Fruit fly (Drosophila melanogaster) whole organism, embryonic: Measurements from ENCODE around the gene Sfp26Ad.

ENCODE experiments used
- Adf1 ChIP-seq: fragments of 200-800 bp; sonication (Bioruptor generic); IDR thresholded peaks from 2 replicates; pipeline ENCODE4 v1.3.6; 2022; ENCODE audit warnings: missing biosample characterization, missing genetic modification characterization
- Atf3 ChIP-seq: fragments of 200-800 bp; sonication (Bioruptor generic); optimal IDR thresholded peaks from 3 replicates; lab custom pipeline; 2016; ENCODE audit warnings: missing biosample characterization, missing genetic modification characterization
- Awh ChIP-seq: fragments of 200-800 bp; sonication (Bioruptor generic); IDR thresholded peaks from 2 replicates; pipeline ENCODE4, ENCODE4 v1.3.6; 2022; ENCODE audit warnings: missing biosample characterization, missing genetic modification characterization
- BtbVII ChIP-seq: fragments of 200-800 bp; sonication (Bioruptor generic); optimal IDR thresholded peaks from 3 replicates; lab custom pipeline; 2017; ENCODE audit warnings: missing biosample characterization, mild to moderate bottlenecking, missing genetic modification characterization
- CG10209 ChIP-seq: fragments of 200-800 bp; sonication (Bioruptor generic); optimal IDR thresholded peaks from 3 replicates; lab custom pipeline; 2017; ENCODE audit warnings: missing biosample characterization, mild to moderate bottlenecking, missing genetic modification characterization, missing genetic modification reagents
- CG10274 ChIP-seq: fragments of 200-800 bp; sonication (Bioruptor generic); optimal IDR thresholded peaks from 3 replicates; lab custom pipeline; 2017; ENCODE audit warnings: missing biosample characterization, mild to moderate bottlenecking, missing genetic modification characterization
- CG10321 ChIP-seq: fragments of 200-800 bp; sonication (Bioruptor generic); IDR thresholded peaks from 2 replicates; pipeline ENCODE4 v1.3.6; 2022; ENCODE audit warnings: missing biosample characterization, missing genetic modification characterization
- CG11085 ChIP-seq: fragments of 200-800 bp; sonication (Bioruptor generic); IDR thresholded peaks from 2 replicates; pipeline ENCODE4 v1.3.6; 2022; ENCODE audit warnings: missing biosample characterization, missing genetic modification characterization
- CG11696 ChIP-seq: fragments of 200-800 bp; sonication (Bioruptor generic); IDR thresholded peaks from 2 replicates; pipeline ENCODE4 v1.3.6; 2022; ENCODE audit warnings: missing biosample characterization, missing genetic modification characterization
- CG12942 ChIP-seq: fragments of 200-800 bp; sonication (Bioruptor generic); optimal IDR thresholded peaks from 3 replicates; lab custom pipeline; 2016; ENCODE audit warnings: missing biosample characterization, missing genetic modification characterization
- CG13624 ChIP-seq: fragments of 200-800 bp; sonication (Bioruptor generic); optimal IDR thresholded peaks from 2 replicates; lab custom pipeline; 2016; ENCODE audit warnings: missing biosample characterization, missing genetic modification characterization
- CG15073 ChIP-seq: fragments of 200-800 bp; sonication (Bioruptor generic); optimal IDR thresholded peaks from 2 replicates; lab custom pipeline; 2016; ENCODE audit warnings: missing biosample characterization, missing genetic modification characterization
- CG2120 ChIP-seq: fragments of 200-800 bp; sonication (Bioruptor generic); optimal IDR thresholded peaks from 3 replicates; lab custom pipeline; 2016; ENCODE audit warnings: missing biosample characterization, missing genetic modification characterization
- CG4424 ChIP-seq: fragments of 200-800 bp; sonication (Bioruptor generic); optimal IDR thresholded peaks from 3 replicates; lab custom pipeline; 2016; ENCODE audit warnings: missing biosample characterization, missing genetic modification characterization
- CG6254 ChIP-seq: fragments of 200-800 bp; sonication (Bioruptor generic); optimal IDR thresholded peaks from 3 replicates; lab custom pipeline; 2017; ENCODE audit warnings: mild to moderate bottlenecking, missing biosample characterization, missing genetic modification reagents, missing genetic modification characterization
- CG8478 ChIP-seq: fragments of >200 bp; optimal IDR thresholded peaks from 2 replicates; lab custom pipeline; 2018
- CG8765 ChIP-seq: fragments of 200-800 bp; sonication (Bioruptor generic); IDR thresholded peaks from 2 replicates; pipeline ENCODE4 v1.3.6; 2022; ENCODE audit warnings: missing biosample characterization, missing genetic modification characterization
- CG9609 ChIP-seq: fragments of 200-800 bp; sonication (Bioruptor generic); optimal IDR thresholded peaks from 3 replicates; lab custom pipeline; 2016; ENCODE audit warnings: missing biosample characterization, missing genetic modification characterization
- Dip3 ChIP-seq: fragments of 200-800 bp; sonication (Bioruptor generic); optimal IDR thresholded peaks from 3 replicates; lab custom pipeline; 2016; ENCODE audit warnings: missing biosample characterization, missing genetic modification characterization
- Ets97D ChIP-seq: fragments of 200-800 bp; sonication (Bioruptor generic); optimal IDR thresholded peaks from 3 replicates; lab custom pipeline; 2016; ENCODE audit warnings: missing biosample characterization, missing genetic modification characterization
- Gsc ChIP-seq: fragments of 200-800 bp; sonication (Bioruptor generic); IDR thresholded peaks from 2 replicates; pipeline ENCODE4 v1.3.6; 2022; ENCODE audit warnings: missing biosample characterization, missing genetic modification characterization
- MTF-1 ChIP-seq: fragments of 200-800 bp; sonication (Bioruptor generic); optimal IDR thresholded peaks from 2 replicates; lab custom pipeline; 2018; ENCODE audit warnings: missing biosample characterization, mild to moderate bottlenecking, missing genetic modification characterization, borderline replicate concordance
- Med ChIP-seq: fragments of 200-800 bp; sonication (Bioruptor generic); peaks from one replicate; lab custom pipeline; 2016; ENCODE audit warnings: missing biosample characterization, missing genetic modification characterization, mild to moderate bottlenecking, inconsistent platforms, moderate library complexity
- Oaz ChIP-seq: fragments of 200-800 bp; sonication (Bioruptor generic); IDR thresholded peaks from 2 replicates; pipeline ENCODE4 v1.3.6; 2022; ENCODE audit warnings: missing biosample characterization, missing genetic modification characterization
- Scr ChIP-seq: fragments of 200-800 bp; sonication (Bioruptor generic); IDR thresholded peaks from 2 replicates; pipeline ENCODE4 v1.3.6; 2022; ENCODE audit warnings: missing biosample characterization, missing genetic modification characterization; ENCODE audit not compliant: partially characterized antibody
- Trl ChIP-seq, 3 experiments: fragments of >200 bp in 2 of 3; fragments of 200-800 bp in 1 of 3; sonication (Bioruptor generic) in 1 of 3; optimal IDR thresholded peaks; 2 replicates in 1 of 3; 3 replicates in 2 of 3; lab custom pipeline; 2016 to 2017; ENCODE audit warnings: missing biosample characterization in 1 of 3, missing genetic modification characterization in 1 of 3
- Vsx1 ChIP-seq: fragments of 200-800 bp; sonication (Bioruptor generic); optimal IDR thresholded peaks from 2 replicates; lab custom pipeline; 2017; ENCODE audit warnings: missing biosample characterization, mild to moderate bottlenecking, missing genetic modification characterization, missing genetic modification reagents
- abd-A ChIP-seq: fragments of 200-800 bp; sonication (Bioruptor generic); optimal IDR thresholded peaks from 3 replicates; lab custom pipeline; 2019; ENCODE audit warnings: missing biosample characterization, mild to moderate bottlenecking, missing genetic modification characterization, moderate library complexity
- btn ChIP-seq: fragments of 200-800 bp; sonication (Bioruptor generic); optimal IDR thresholded peaks from 2 replicates; lab custom pipeline; 2016; ENCODE audit warnings: missing biosample characterization, missing genetic modification characterization
- cas ChIP-seq: fragments of 200-800 bp; sonication (Bioruptor generic); IDR thresholded peaks from 2 replicates; pipeline ENCODE4 v1.3.6; 2022; ENCODE audit warnings: missing biosample characterization, missing genetic modification characterization
- cato ChIP-seq: fragments of 200-800 bp; sonication (Bioruptor generic); optimal IDR thresholded peaks from 2 replicates; lab custom pipeline; 2016; ENCODE audit warnings: missing biosample characterization, missing genetic modification characterization, borderline replicate concordance
- ci ChIP-seq: fragments of 200-800 bp; sonication (Bioruptor generic); IDR thresholded peaks from 3 replicates; pipeline ENCODE4 v1.3.6; 2022; ENCODE audit warnings: missing biosample characterization, missing genetic modification characterization
- danr ChIP-seq: fragments of 200-800 bp; sonication (Bioruptor generic); IDR thresholded peaks from 2 replicates; pipeline ENCODE4 v1.3.6; 2022; ENCODE audit warnings: missing biosample characterization, missing genetic modification characterization
- fd102C ChIP-seq: fragments of 200-800 bp; sonication (Bioruptor generic); optimal IDR thresholded peaks from 2 replicates; lab custom pipeline; 2018; ENCODE audit warnings: missing biosample characterization, mild to moderate bottlenecking, missing genetic modification characterization, moderate library complexity
- fd64A ChIP-seq: fragments of 200-800 bp; sonication (Bioruptor generic); optimal IDR thresholded peaks from 3 replicates; lab custom pipeline; 2018; ENCODE audit warnings: missing biosample characterization, mild to moderate bottlenecking, missing genetic modification characterization
- gce ChIP-seq: fragments of 200-800 bp; sonication (Bioruptor generic); IDR thresholded peaks from 3 replicates; pipeline ENCODE4 v1.3.6; 2022; ENCODE audit warnings: missing biosample characterization, missing genetic modification characterization
- kay ChIP-seq: fragments of 200-800 bp; sonication (Bioruptor generic); optimal IDR thresholded peaks from 2 replicates; lab custom pipeline; 2016; ENCODE audit warnings: missing biosample characterization, missing genetic modification characterization
- luna ChIP-seq: fragments of 200-800 bp; sonication (Bioruptor generic); optimal IDR thresholded peaks from 2 replicates; lab custom pipeline; 2016; ENCODE audit warnings: missing biosample characterization, missing genetic modification characterization
- mam ChIP-seq: fragments of 200-800 bp; sonication (Bioruptor generic); optimal IDR thresholded peaks from 3 replicates; lab custom pipeline; 2016; ENCODE audit warnings: missing biosample characterization, missing genetic modification characterization
- mirr ChIP-seq: fragments of 200-800 bp; sonication (Bioruptor generic); optimal IDR thresholded peaks from 3 replicates; lab custom pipeline; 2018; ENCODE audit warnings: missing biosample characterization, mild to moderate bottlenecking, missing genetic modification characterization
- nom ChIP-seq: fragments of 200-800 bp; sonication (Bioruptor generic); optimal IDR thresholded peaks from 2 replicates; lab custom pipeline; 2017; ENCODE audit warnings: missing biosample characterization, missing genetic modification characterization, mild to moderate bottlenecking, moderate library complexity, missing genetic modification reagents
- peb ChIP-seq: fragments of 200-800 bp; sonication (Bioruptor generic); IDR thresholded peaks from 2 replicates; pipeline ENCODE4 v1.3.6; 2022; ENCODE audit warnings: missing biosample characterization, missing genetic modification characterization
- repo ChIP-seq: fragments of 200-800 bp; sonication (Bioruptor generic); optimal IDR thresholded peaks from 2 replicates; lab custom pipeline; 2016; ENCODE audit warnings: missing biosample characterization, missing genetic modification characterization
- ro ChIP-seq: fragments of 200-800 bp; sonication (Bioruptor generic); IDR thresholded peaks from 2 replicates; pipeline ENCODE4 v1.3.6; 2022; ENCODE audit warnings: missing biosample characterization, missing genetic modification characterization
- row ChIP-seq: fragments of 200-800 bp; sonication (Bioruptor generic); IDR thresholded peaks from 3 replicates; pipeline ENCODE4 v1.3.6; 2022; ENCODE audit warnings: missing biosample characterization, missing genetic modification characterization
- scrt ChIP-seq: fragments of 200-800 bp; sonication (Bioruptor generic); optimal IDR thresholded peaks from 2 replicates; lab custom pipeline; 2018; ENCODE audit warnings: missing biosample characterization, mild to moderate bottlenecking, missing genetic modification characterization, moderate library complexity
- seq ChIP-seq: fragments of 200-800 bp; sonication (Bioruptor generic); IDR thresholded peaks from 2 replicates; pipeline ENCODE4 v1.3.6; 2022; ENCODE audit warnings: missing biosample characterization, missing genetic modification characterization
- yki ChIP-seq: fragments of >200 bp; optimal IDR thresholded peaks from 3 replicates; lab custom pipeline; 2018
- zf30C ChIP-seq: fragments of 200-800 bp; sonication (Bioruptor generic); optimal IDR thresholded peaks from 3 replicates; lab custom pipeline; 2018; ENCODE audit warnings: missing biosample characterization, mild to moderate bottlenecking, missing genetic modification characterization

Gene Sfp26Ad

DNA sequence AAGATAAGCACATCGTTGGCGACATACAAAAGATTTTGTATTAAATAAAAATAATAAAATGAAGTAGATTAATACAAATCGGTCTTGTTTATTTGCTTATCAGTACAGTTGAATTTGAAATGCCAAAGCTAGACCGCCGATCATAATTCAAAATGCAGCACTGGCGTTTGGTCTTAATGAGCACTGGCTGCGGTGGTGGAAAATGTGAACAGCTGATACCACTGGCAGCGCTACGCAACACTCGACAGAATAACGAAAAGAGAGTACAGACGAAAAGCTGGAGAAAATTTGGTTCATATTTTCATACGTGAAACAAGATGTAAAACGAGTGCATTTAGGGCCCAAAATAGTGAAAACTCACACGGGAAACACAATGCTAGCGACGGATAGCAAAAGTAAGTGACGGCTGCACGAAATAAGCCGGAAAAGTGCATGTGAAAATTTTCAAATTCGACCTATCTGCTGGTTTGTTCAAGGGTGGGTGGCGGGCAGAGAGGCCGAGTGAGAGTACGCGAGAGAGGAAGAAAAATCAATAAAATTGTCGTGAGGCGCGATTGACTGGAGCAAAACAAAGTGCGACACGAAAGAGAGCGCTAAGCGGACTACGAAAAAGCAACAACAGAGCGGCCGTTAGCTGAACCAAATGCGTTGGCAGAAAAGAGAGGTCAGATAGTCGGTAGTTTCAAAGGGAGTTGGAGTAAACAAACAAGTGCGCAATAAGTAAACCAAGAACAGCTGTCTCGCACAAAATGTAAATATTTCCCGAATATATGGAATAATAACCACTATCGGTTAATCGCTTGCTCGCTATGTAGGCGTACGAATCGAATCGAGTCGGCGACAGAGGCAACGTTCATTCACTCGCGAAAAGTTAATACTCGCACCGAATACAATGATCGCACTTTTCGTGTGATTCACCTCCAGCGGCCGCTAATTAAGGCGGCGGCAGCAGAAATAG is 35.9 kb downstream of the Sfp26Ad start, which contains the start of gene bchs (continued):
- TF ChIP-seq Trl (optimal IDR thresholded peaks at IDR 0.05; lab: Kevin White, UChicago) (peak; percentile 89 to 97), Trl (GFP tag; optimal IDR thresholded peaks at IDR 0.05; lab: Kevin White, UChicago) (peak; percentile 89), mirr (GFP tag; lab: Kevin White, UChicago) (peak; percentile 96), Med (GFP tag; lab: Kevin White, UChicago) (peak; percentile 99), zf30C (peak; percentile 41), mam (peak; percentile 64), repo (GFP tag; lab: Kevin White, UChicago) (peak; percentile 71), CG13624 (GFP tag; lab: Kevin White, UChicago) (peak; percentile 92), Vsx1 (GFP tag; lab: Kevin White, UChicago) (peak; percentile 97), yki (lab: Kevin White, UChicago) (no peak), danr (peak; percentile 63; the same call in 1 of the 2 replicates), CG10274 (GFP tag; lab: Kevin White, UChicago) (peak; percentile 75), Oaz (GFP tag; lab: Robert Waterston, UW) (no peak), CG11696 (GFP tag; lab: Robert Waterston, UW) (peak; percentile 66; the same call in 1 of the 2 replicates), Ets97D (GFP tag; lab: Kevin White, UChicago) (peak; percentile 39), CG10321 (GFP tag; lab: Robert Waterston, UW) (peak; percentile 66), scrt (GFP tag; lab: Kevin White, UChicago) (peak; percentile 89), Dip3 (peak; percentile 50), nom (no peak), Adf1 (GFP tag; lab: Robert Waterston, UW) (peak; percentile 76), Scr (peak; percentile 38; the same call in 1 of the 2 replicates), CG11085 (GFP tag; lab: Robert Waterston, UW) (peak; percentile 40; the same call in 1 of the 2 replicates), CG4424 (GFP tag; lab: Kevin White, UChicago) (no peak), CG8765 (GFP tag; lab: Robert Waterston, UW) (no peak), luna (GFP tag; lab: Kevin White, UChicago) (peak; percentile 78), ro (GFP tag; lab: Robert Waterston, UW) (no peak), CG15073 (no peak), abd-A (tag; lab: Kevin White, UChicago) (no peak), MTF-1 (GFP tag; lab: Kevin White, UChicago) (peak; percentile 95), gce (peak; percentile 93), BtbVII (GFP tag; lab: Kevin White, UChicago) (peak; percentile 96), CG12942 (GFP tag; lab: Kevin White, UChicago) (peak; percentile 85), Awh (GFP tag; lab: Robert Waterston, UW) (peak; percentile 96), peb (GFP tag; lab: Robert Waterston, UW) (0 out of 2 replicates have a peak, but pooled peaks have one; percentile 38), cas (GFP tag; lab: Robert Waterston, UW) (no peak; the same call in 1 of the 2 replicates), CG9609 (peak; percentile 33), CG8478 (lab: Kevin White, UChicago) (no peak), fd102C (peak; percentile 79), seq (GFP tag; lab: Robert Waterston, UW) (peak; percentile 93), btn (GFP tag; lab: Kevin White, UChicago) (peak; percentile 85), CG10209 (GFP tag; lab: Kevin White, UChicago) (peak; percentile 95), Atf3 (peak; percentile 59), CG6254 (GFP tag; lab: Kevin White, UChicago) (peak; percentile 91), ci (peak; percentile 97), fd64A (GFP tag; lab: Kevin White, UChicago) (peak; percentile 98), Gsc (GFP tag; lab: Robert Waterston, UW) (no peak), CG2120 (GFP tag; lab: Kevin White, UChicago) (peak; percentile 67), row (GFP tag; lab: Robert Waterston, UW) (peak; percentile 30; the same call in 1 of the 3 replicates), kay (GFP tag; lab: Kevin White, UChicago) (peak; percentile 71), cato (GFP tag; lab: Kevin White, UChicago) (peak; percentile 74)
